Worm (Caenorhabditis elegans) whole organism, L2 larva: ENCODE measurements around the gene msp-40.

Experiments used
- C34F6.9 ChIP-seq: fragments of 150-350 bp; optimal IDR thresholded peaks from 2 replicates; lab custom pipeline; 2014; ENCODE audit warnings: missing biosample characterization, missing genetic modification characterization
- ZK546.5 ChIP-seq: sonication (generic microtip); optimal IDR thresholded peaks from 2 replicates; lab custom pipeline; 2017; ENCODE audit warnings: missing biosample characterization, missing genetic modification characterization
- crh-2 ChIP-seq: sonication (generic microtip); optimal IDR thresholded peaks from 2 replicates; lab custom pipeline; 2017; ENCODE audit warnings: missing biosample characterization, missing genetic modification characterization
- nhr-11 ChIP-seq: fragments of 150-350 bp; optimal IDR thresholded peaks from 2 replicates; lab custom pipeline; 2014; ENCODE audit warnings: missing biosample characterization, missing genetic modification characterization
- nhr-12 ChIP-seq: fragments of 150-350 bp; optimal IDR thresholded peaks from 2 replicates; lab custom pipeline; 2014; ENCODE audit warnings: missing biosample characterization, missing genetic modification characterization
- nhr-237 ChIP-seq: fragments of 150-350 bp; optimal IDR thresholded peaks from 2 replicates; lab custom pipeline; 2014; ENCODE audit warnings: missing biosample characterization, missing genetic modification characterization
- nhr-77 ChIP-seq: fragments of 150-350 bp; optimal IDR thresholded peaks from 2 replicates; lab custom pipeline; 2014; ENCODE audit warnings: missing biosample characterization, missing genetic modification characterization
- snpc-4 ChIP-seq: fragments of 150-350 bp; optimal IDR thresholded peaks from 2 replicates; lab custom pipeline; 2014; ENCODE audit warnings: missing biosample characterization, missing genetic modification characterization
- ztf-1 ChIP-seq: fragments of 200-800 bp; sonication (Bioruptor generic); conservative IDR thresholded peaks from 2 replicates; pipeline ENCODE4 v1.3.6; 2022; ENCODE audit warnings: missing genetic modification characterization, missing compliant biosample characterization
- ztf-11 ChIP-seq: sonication (generic microtip); optimal IDR thresholded peaks from 2 replicates; lab custom pipeline; 2017; ENCODE audit warnings: missing biosample characterization, missing genetic modification characterization

DNA sequence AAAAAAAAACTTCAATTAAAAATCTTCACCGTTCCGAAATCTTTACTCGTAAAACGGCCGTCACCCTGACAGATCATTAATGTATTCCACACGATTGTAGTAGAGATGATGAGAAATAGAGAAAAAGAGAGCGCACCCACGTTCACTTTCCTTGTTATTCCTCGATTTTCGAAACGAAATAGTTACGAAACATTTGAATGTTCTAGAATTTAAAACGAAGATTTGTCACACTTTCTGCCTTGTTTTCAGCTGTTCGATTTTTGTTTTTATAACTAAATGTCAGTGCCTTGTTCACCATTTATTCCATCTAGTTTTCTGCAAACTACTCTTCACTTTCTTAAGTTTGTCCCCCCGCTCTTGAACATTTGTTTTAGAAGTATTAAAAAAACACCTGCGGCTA, 29.5 kb downstream of the msp-40 start:
- TF ChIP-seq crh-2 (tag; lab: Kevin White, UChicago) (no peak), nhr-12 (no peak), ztf-11 (no peak), nhr-11 (tag; lab: Kevin White, UChicago) (no peak), nhr-77 (no peak), nhr-237 (tag; lab: Kevin White, UChicago) (no peak), snpc-4 (no peak), ZK546.5 (tag; lab: Kevin White, UChicago) (no peak), ztf-1 (GFP tag; lab: Robert Waterston, UW) (no peak), C34F6.9 (tag; lab: Kevin White, UChicago) (peak; percentile 39)
